Fruit fly (Drosophila melanogaster) whole organism, embryonic: ENCODE measurements around the gene Tace.

ENCODE experiments used
- ATbp ChIP-seq: fragments of 200-800 bp; sonication (Bioruptor generic); optimal IDR thresholded peaks from 2 replicates; lab custom pipeline; 2017; ENCODE audit warnings: missing biosample characterization, mild to moderate bottlenecking, missing genetic modification characterization, missing genetic modification reagents
- C15 ChIP-seq: fragments of 200-800 bp; sonication (Bioruptor generic); IDR thresholded peaks from 3 replicates; pipeline ENCODE4 v1.3.6; 2022; ENCODE audit warnings: missing biosample characterization, missing genetic modification characterization
- CG10959 ChIP-seq: fragments of 200-800 bp; sonication (Bioruptor generic); IDR thresholded peaks from 2 replicates; pipeline ENCODE4 v1.3.6; 2022; ENCODE audit warnings: missing biosample characterization, missing genetic modification characterization
- CG13775 ChIP-seq: fragments of 200-800 bp; sonication (Bioruptor generic); optimal IDR thresholded peaks from 3 replicates; lab custom pipeline; 2017; ENCODE audit warnings: missing biosample characterization, mild to moderate bottlenecking, missing genetic modification characterization
- CG14710 ChIP-seq: fragments of 200-800 bp; sonication (Bioruptor generic); optimal IDR thresholded peaks from 3 replicates; lab custom pipeline; 2019; ENCODE audit warnings: missing biosample characterization, mild to moderate bottlenecking, missing genetic modification characterization, moderate library complexity
- CG14860 ChIP-seq: fragments of 200-800 bp; sonication (Bioruptor generic); IDR thresholded peaks from 3 replicates; pipeline ENCODE4 v1.3.6; 2022; ENCODE audit warnings: missing biosample characterization, missing genetic modification characterization; ENCODE audit not compliant: partially characterized antibody
- CG16779 ChIP-seq: fragments of 200-800 bp; sonication (Bioruptor generic); IDR thresholded peaks from 2 replicates; pipeline ENCODE4 v1.3.6; 2022; ENCODE audit warnings: missing biosample characterization, missing genetic modification characterization
- CG18011 ChIP-seq: fragments of 200-800 bp; sonication (Bioruptor generic); optimal IDR thresholded peaks from 2 replicates; lab custom pipeline; 2017; ENCODE audit warnings: missing biosample characterization, missing genetic modification characterization, mild to moderate bottlenecking, moderate library complexity, missing genotype
- CG2116 ChIP-seq: fragments of 200-800 bp; sonication (Bioruptor generic); optimal IDR thresholded peaks from 3 replicates; lab custom pipeline; 2018; ENCODE audit warnings: missing biosample characterization, mild to moderate bottlenecking, missing genetic modification characterization
- CG2129 ChIP-seq: fragments of 200-800 bp; sonication (Bioruptor generic); IDR thresholded peaks from 2 replicates; pipeline ENCODE4 v1.3.6; 2022; ENCODE audit warnings: missing biosample characterization, missing genetic modification characterization; ENCODE audit not compliant: partially characterized antibody
- CG2889 ChIP-seq: fragments of 200-800 bp; sonication (Bioruptor generic); IDR thresholded peaks from 3 replicates; pipeline ENCODE4 v1.3.6; 2022; ENCODE audit warnings: missing biosample characterization, missing genetic modification characterization
- CG3065 ChIP-seq: fragments of 200-800 bp; sonication (Bioruptor generic); optimal IDR thresholded peaks from 2 replicates; lab custom pipeline; 2016; ENCODE audit warnings: missing biosample characterization, missing genetic modification characterization
- CG31224 ChIP-seq: fragments of 200-800 bp; sonication (Bioruptor generic); IDR thresholded peaks from 2 replicates; pipeline ENCODE4 v1.3.6; 2022; ENCODE audit warnings: missing biosample characterization, missing genetic modification characterization
- CG34422 ChIP-seq: fragments of 200-800 bp; sonication (Bioruptor generic); IDR thresholded peaks from 3 replicates; pipeline ENCODE4 v1.3.6; 2022; ENCODE audit warnings: missing biosample characterization, missing genetic modification characterization
- CG3726 ChIP-seq: fragments of 200-800 bp; sonication (Bioruptor generic); IDR thresholded peaks from 3 replicates; pipeline ENCODE4, ENCODE4 v1.3.6; 2022; ENCODE audit warnings: missing biosample characterization, missing genetic modification characterization
- CG6689 ChIP-seq: fragments of 200-800 bp; sonication (Bioruptor generic); IDR thresholded peaks from 2 replicates; pipeline ENCODE4 v1.3.6; 2022; ENCODE audit warnings: missing biosample characterization, missing genetic modification characterization
- CG7372 ChIP-seq: fragments of 200-800 bp; sonication (Bioruptor generic); IDR thresholded peaks from 2 replicates; pipeline ENCODE4 v1.3.6; 2022; ENCODE audit warnings: missing biosample characterization, missing genetic modification characterization
- CG7839 ChIP-seq: fragments of 200-800 bp; sonication (Bioruptor generic); optimal IDR thresholded peaks from 3 replicates; lab custom pipeline; 2018; ENCODE audit warnings: missing biosample characterization, mild to moderate bottlenecking, missing genetic modification characterization, moderate library complexity
- CG8290 ChIP-seq, 3 experiments: fragments of 200-800 bp; sonication (Bioruptor generic); optimal IDR thresholded peaks; 2 replicates each; lab custom pipeline; 2016 to 2019; ENCODE audit warnings: missing biosample characterization in 3 of 3, missing genetic modification characterization in 3 of 3, mild to moderate bottlenecking in 2 of 3, moderate library complexity in 1 of 3
- CG8765 ChIP-seq: fragments of 200-800 bp; sonication (Bioruptor generic); IDR thresholded peaks from 2 replicates; pipeline ENCODE4 v1.3.6; 2022; ENCODE audit warnings: missing biosample characterization, missing genetic modification characterization
- CG8944 ChIP-seq: fragments of 200-800 bp; sonication (Bioruptor generic); optimal IDR thresholded peaks from 3 replicates; lab custom pipeline; 2016; ENCODE audit warnings: missing biosample characterization, missing genetic modification characterization
- CG9876 ChIP-seq: fragments of 200-800 bp; sonication (Bioruptor generic); optimal IDR thresholded peaks from 2 replicates; lab custom pipeline; 2016; ENCODE audit warnings: missing biosample characterization, missing genetic modification characterization
- CkIIα-i1 ChIP-seq: fragments of 200-800 bp; sonication (Bioruptor generic); IDR thresholded peaks from 2 replicates; pipeline ENCODE4 v1.3.6; 2022; ENCODE audit warnings: missing biosample characterization, missing genetic modification characterization
- CoRest ChIP-seq: fragments of 200-800 bp; sonication (Bioruptor generic); optimal IDR thresholded peaks from 3 replicates; lab custom pipeline; 2018; ENCODE audit warnings: missing biosample characterization, mild to moderate bottlenecking, missing genetic modification characterization, moderate library complexity
- Dbx ChIP-seq: fragments of 200-800 bp; sonication (Bioruptor generic); IDR thresholded peaks from 3 replicates; pipeline ENCODE4 v1.3.6; 2022; ENCODE audit warnings: missing biosample characterization, missing genetic modification characterization
- Doc2 ChIP-seq: fragments of 200-800 bp; sonication (Bioruptor generic); IDR thresholded peaks from 2 replicates; pipeline ENCODE4 v1.3.6; 2022; ENCODE audit warnings: missing biosample characterization, missing genetic modification characterization
- Doc3 ChIP-seq: fragments of 200-800 bp; sonication (Bioruptor generic); IDR thresholded peaks from 3 replicates; pipeline ENCODE4 v1.3.6; 2022; ENCODE audit warnings: missing biosample characterization, missing genetic modification characterization; ENCODE audit not compliant: partially characterized antibody
- Elba2 ChIP-seq: fragments of 200-800 bp; sonication (Bioruptor generic); optimal IDR thresholded peaks from 3 replicates; lab custom pipeline; 2016; ENCODE audit warnings: missing biosample characterization, missing genetic modification characterization
- Fer2 ChIP-seq: fragments of 200-800 bp; sonication (Bioruptor generic); optimal IDR thresholded peaks from 2 replicates; lab custom pipeline; 2018; ENCODE audit warnings: missing biosample characterization, mild to moderate bottlenecking, missing genetic modification characterization, moderate library complexity
- Kr ChIP-seq: fragments of 200-800 bp; sonication (Bioruptor generic); optimal IDR thresholded peaks from 2 replicates; lab custom pipeline; 2017; ENCODE audit warnings: missing biosample characterization, mild to moderate bottlenecking, missing genetic modification characterization
- MBD-R2 ChIP-seq: fragments of 200-800 bp; sonication (Bioruptor generic); IDR thresholded peaks from 2 replicates; pipeline ENCODE4 v1.3.6; 2022; ENCODE audit warnings: missing biosample characterization, missing genetic modification characterization
- Myb ChIP-seq: fragments of 200-800 bp; sonication (Bioruptor generic); optimal IDR thresholded peaks from 2 replicates; lab custom pipeline; 2016; ENCODE audit warnings: missing biosample characterization, missing genetic modification characterization
- Sox100B ChIP-seq: fragments of 200-800 bp; sonication (Bioruptor generic); optimal IDR thresholded peaks from 3 replicates; lab custom pipeline; 2018; ENCODE audit warnings: missing biosample characterization, mild to moderate bottlenecking, missing genetic modification characterization
- Xrp1 ChIP-seq: fragments of 200-800 bp; sonication (Bioruptor generic); IDR thresholded peaks from 2 replicates; pipeline ENCODE4 v1.3.6; 2022; ENCODE audit warnings: missing biosample characterization, missing genetic modification characterization
- YL-1 ChIP-seq: fragments of 200-800 bp; sonication (Bioruptor generic); optimal IDR thresholded peaks from 3 replicates; lab custom pipeline; 2017; ENCODE audit warnings: missing biosample characterization, mild to moderate bottlenecking, missing genetic modification characterization
- ato ChIP-seq: fragments of 200-800 bp; sonication (Bioruptor generic); IDR thresholded peaks from 2 replicates; pipeline ENCODE4 v1.3.6; 2022; ENCODE audit warnings: missing biosample characterization, missing genetic modification characterization; ENCODE audit not compliant: partially characterized antibody
- bbx ChIP-seq: fragments of 200-800 bp; sonication (Bioruptor generic); IDR thresholded peaks from 2 replicates; pipeline ENCODE4 v1.3.6; 2022; ENCODE audit warnings: missing biosample characterization, missing genetic modification characterization; ENCODE audit not compliant: partially characterized antibody
- disco-r ChIP-seq: fragments of 200-800 bp; sonication (Bioruptor generic); optimal IDR thresholded peaks from 2 replicates; lab custom pipeline; 2016; ENCODE audit warnings: missing biosample characterization, missing genetic modification characterization
- gsb-n ChIP-seq: fragments of 200-800 bp; sonication (Bioruptor generic); optimal IDR thresholded peaks from 3 replicates; lab custom pipeline; 2018; ENCODE audit warnings: missing biosample characterization, mild to moderate bottlenecking, missing genetic modification characterization
- kah ChIP-seq: fragments of 200-800 bp; sonication (Bioruptor generic); optimal IDR thresholded peaks from 2 replicates; lab custom pipeline; 2018; ENCODE audit warnings: missing biosample characterization, mild to moderate bottlenecking, missing genetic modification characterization
- knrl ChIP-seq: fragments of 200-800 bp; sonication (Bioruptor generic); IDR thresholded peaks from 3 replicates; pipeline ENCODE4 v1.3.6; 2022; ENCODE audit warnings: missing biosample characterization, missing genetic modification characterization; ENCODE audit not compliant: partially characterized antibody
- lab ChIP-seq: fragments of 200-800 bp; sonication (Bioruptor generic); optimal IDR thresholded peaks from 3 replicates; lab custom pipeline; 2017; ENCODE audit warnings: missing biosample characterization, missing genetic modification characterization, mild to moderate bottlenecking, moderate library complexity, missing genetic modification reagents
- ro ChIP-seq: fragments of 200-800 bp; sonication (Bioruptor generic); IDR thresholded peaks from 2 replicates; pipeline ENCODE4 v1.3.6; 2022; ENCODE audit warnings: missing biosample characterization, missing genetic modification characterization
- shn ChIP-seq: fragments of 200-800 bp; sonication (Bioruptor generic); optimal IDR thresholded peaks from 3 replicates; lab custom pipeline; 2016; ENCODE audit warnings: missing biosample characterization, missing genetic modification characterization
- sisA ChIP-seq: fragments of 200-800 bp; sonication (Bioruptor generic); IDR thresholded peaks from 2 replicates; pipeline ENCODE4 v1.3.6; 2022; ENCODE audit warnings: missing biosample characterization, missing genetic modification characterization
- stwl ChIP-seq: fragments of 200-800 bp; sonication (Bioruptor generic); optimal IDR thresholded peaks from 3 replicates; lab custom pipeline; 2018; ENCODE audit warnings: missing biosample characterization, mild to moderate bottlenecking, missing genetic modification characterization, moderate library complexity
- tin ChIP-seq: fragments of 200-800 bp; sonication (Bioruptor generic); optimal IDR thresholded peaks from 3 replicates; lab custom pipeline; 2016; ENCODE audit warnings: missing biosample characterization, missing genetic modification characterization
- z ChIP-seq: fragments of 200-800 bp; sonication (Bioruptor generic); IDR thresholded peaks from 3 replicates; pipeline ENCODE4 v1.3.6; 2022; ENCODE audit warnings: missing biosample characterization, missing genetic modification characterization

Tace gene

DNA sequence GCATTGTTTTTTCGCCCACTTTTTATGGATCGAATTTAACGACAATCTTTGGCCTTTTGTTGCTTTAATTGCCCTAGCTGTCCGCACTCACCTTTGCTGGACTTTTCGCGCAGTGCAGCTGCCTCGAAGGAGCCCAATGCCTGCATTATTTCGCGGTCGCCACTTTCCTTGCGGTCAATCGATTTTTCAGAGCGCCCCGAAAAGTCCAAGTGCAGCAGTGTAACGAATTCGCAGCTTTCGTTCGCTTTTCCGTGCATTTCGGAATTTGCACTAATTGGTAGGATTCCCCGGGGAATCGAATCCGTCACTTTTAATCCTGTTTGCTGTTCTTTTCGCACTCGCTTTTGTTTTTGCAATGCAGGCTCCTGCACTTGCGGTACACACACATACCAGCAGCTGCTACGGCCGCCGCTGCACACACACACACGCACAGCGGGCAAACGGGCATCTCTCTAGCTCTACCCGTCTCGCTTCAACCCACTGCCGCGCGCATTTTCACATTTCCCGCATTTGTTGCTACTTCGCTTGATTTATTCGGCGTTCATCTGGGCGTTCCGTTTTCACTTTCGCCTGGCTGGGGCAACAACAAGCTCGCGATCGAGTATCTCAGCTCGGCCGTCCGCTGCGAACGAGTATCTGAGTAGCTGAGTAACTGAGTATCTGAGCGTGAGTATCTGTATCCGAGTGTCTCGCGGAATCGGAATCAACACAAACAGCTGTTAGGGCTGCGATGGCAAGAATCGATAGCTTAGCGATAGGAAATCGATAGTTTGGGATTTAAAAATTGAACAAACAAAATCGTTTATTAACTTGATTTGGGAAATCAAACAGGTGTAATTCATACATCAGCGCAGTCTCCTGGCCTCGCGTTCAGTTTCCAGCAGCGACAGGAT is 21.5 kb downstream of the Tace start, which contains the start of gene Mgat2:
TSS of gene Mgat2 (minus strand) at position 663 of the 893 bp plus-strand sequence.
- TF ChIP-seq CG8765 (GFP tag; lab: Robert Waterston, UW) (no peak), lab (GFP tag; lab: Kevin White, UChicago) (peak; percentile 56), CkIIα-i1 (GFP tag; lab: Robert Waterston, UW) (no peak), sisA (GFP tag; lab: Robert Waterston, UW) (no peak), CG3726 (GFP tag; lab: Robert Waterston, UW) (no peak), ATbp (GFP tag; lab: Kevin White, UChicago) (peak; percentile 1), stwl (tag; lab: Kevin White, UChicago) (peak; percentile 39), ro (GFP tag; lab: Robert Waterston, UW) (no peak), CG14710 (tag; lab: Kevin White, UChicago) (peak; percentile 19), bbx (GFP tag; lab: Robert Waterston, UW) (peak; percentile 86), Dbx (GFP tag; lab: Robert Waterston, UW) (0 out of 3 replicates have a peak, but pooled peaks have one; percentile 16), CG34422 (GFP tag; lab: Robert Waterston, UW) (peak; percentile 79; the same call in 1 of the 3 replicates), CG9876 (GFP tag; lab: Kevin White, UChicago) (no peak), disco-r (GFP tag; lab: Kevin White, UChicago) (no peak), CG18011 (GFP tag; lab: Kevin White, UChicago) (no peak), Sox100B (no peak), z (peak; percentile 93), CG14860 (GFP tag; lab: Robert Waterston, UW) (peak; percentile 71), CG8944 (GFP tag; lab: Kevin White, UChicago) (no peak), Doc3 (GFP tag; lab: Robert Waterston, UW) (peak; percentile 94), Kr (GFP tag; lab: Kevin White, UChicago) (no peak), C15 (no peak), gsb-n (tag; lab: Kevin White, UChicago) (peak; percentile 33), shn (GFP tag; lab: Kevin White, UChicago) (no peak), CG8290 (GFP tag; optimal IDR thresholded peaks at IDR 0.05; lab: Kevin White, UChicago) (no peak), CG8290 (tag; optimal IDR thresholded peaks at IDR 0.05; lab: Kevin White, UChicago) (peak in 1 of 2 experiments; percentile 73), kah (GFP tag; lab: Kevin White, UChicago) (peak; percentile 58), CG7839 (tag; lab: Kevin White, UChicago) (no peak), CG31224 (GFP tag; lab: Robert Waterston, UW) (no peak), YL-1 (peak; percentile 65), CG2129 (GFP tag; lab: Robert Waterston, UW) (peak; percentile 80), CoRest (tag; lab: Kevin White, UChicago) (no peak), CG7372 (GFP tag; lab: Robert Waterston, UW) (no peak), Xrp1 (GFP tag; lab: Robert Waterston, UW) (peak; percentile 44), CG3065 (GFP tag; lab: Kevin White, UChicago) (no peak), CG2889 (no peak), Doc2 (GFP tag; lab: Robert Waterston, UW) (no peak), tin (GFP tag; lab: Kevin White, UChicago) (no peak), knrl (GFP tag; lab: Robert Waterston, UW) (peak; percentile 81; the same call in 2 of the 3 replicates), Fer2 (tag; lab: Kevin White, UChicago) (no peak), ato (GFP tag; lab: Robert Waterston, UW) (peak; percentile 64; the same call in 1 of the 2 replicates), Myb (GFP tag; lab: Kevin White, UChicago) (no peak), CG13775 (GFP tag; lab: Kevin White, UChicago) (no peak), CG6689 (GFP tag; lab: Robert Waterston, UW) (no peak), Elba2 (GFP tag; lab: Kevin White, UChicago) (no peak), CG10959 (GFP tag; lab: Robert Waterston, UW) (no peak), CG2116 (GFP tag; lab: Kevin White, UChicago) (no peak), MBD-R2 (peak; percentile 15; the same call in 1 of the 2 replicates), CG16779 (GFP tag; lab: Robert Waterston, UW) (no peak)
